Worm (Caenorhabditis elegans) whole organism, young adult: Measurements from ENCODE around the gene cest-9.1.

ENCODE experiments used
- ceh-91 ChIP-seq: fragments of 200-800 bp; sonication (Bioruptor generic); IDR thresholded peaks from 2 replicates; pipeline ENCODE4 v1.3.6; 2022; ENCODE audit warnings: missing genetic modification reagents, missing genetic modification characterization, missing compliant biosample characterization
- madf-10 ChIP-seq: sonication (generic microtip); optimal IDR thresholded peaks from 2 replicates; lab custom pipeline; 2016; ENCODE audit warnings: mild to moderate bottlenecking, missing genetic modification characterization, missing compliant biosample characterization
- nfya-1 ChIP-seq: sonication (generic microtip); optimal IDR thresholded peaks from 2 replicates; lab custom pipeline; 2017; ENCODE audit warnings: antibody characterized with exemption, missing compliant biosample characterization, missing genetic modification characterization, borderline replicate concordance; ENCODE audit not compliant: insufficient read depth
- snpc-1.3 ChIP-seq: sonication (generic microtip); optimal IDR thresholded peaks from 2 replicates; lab custom pipeline; 2017; ENCODE audit warnings: missing genetic modification characterization, mild to moderate bottlenecking, missing compliant biosample characterization, antibody characterized with exemption, moderate library complexity, missing genotype, missing genetic modification reagents; ENCODE audit not compliant: insufficient read depth
- unc-62 ChIP-seq: fragments of 150-350 bp; optimal IDR thresholded peaks from 2 replicates; lab custom pipeline; 2014; ENCODE audit warnings: missing biosample characterization, missing genetic modification reagents, missing genetic modification characterization

ce11 chrX:12252189-12252588 is 26.2 kb downstream of the cest-9.1 start:
- TF ChIP-seq nfya-1 (no peak), snpc-1.3 (tag; lab: Kevin White, UChicago) (no peak), ceh-91 (GFP tag; lab: Robert Waterston, UW) (no peak), madf-10 (tag; lab: Kevin White, UChicago) (no peak), unc-62 (no peak)
